Worm (Caenorhabditis elegans): ENCODE results near the gene ZK354.3.
"Not testable (repeated sequence)": the region's sequence is repeated elsewhere in the genome, so short reads cannot be mapped to it uniquely, and the experiment has no call there.

The ZK354.3 gene

DNA sequence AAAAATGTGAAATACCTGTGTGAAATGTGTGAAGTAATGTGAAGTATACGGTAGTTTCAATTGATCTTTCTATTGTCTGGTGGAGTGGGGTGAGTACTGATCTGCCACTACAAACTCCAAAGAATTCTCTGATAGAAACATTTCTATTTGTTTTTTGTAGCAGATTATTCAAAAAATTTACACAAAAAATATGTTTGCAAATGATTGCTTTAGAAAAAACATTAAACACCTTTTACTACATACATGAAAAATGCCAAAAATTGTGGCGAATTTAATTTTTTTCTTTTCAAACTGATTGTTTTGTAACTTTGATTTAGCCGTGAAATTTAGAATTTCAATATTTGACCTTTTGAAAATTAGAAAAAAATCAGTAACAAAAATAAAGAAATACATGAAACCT, at the start of gene ZK354.3:
Gene ZK354.3 (plus strand): TSS at position 301 of the 400 bp plus-strand sequence.
- no peak for TF ChIP-seq F13H6.1 (tag; optimal IDR thresholded peaks at IDR 0.05)
- TF ChIP-seq zag-1 (tag; optimal IDR thresholded peaks at IDR 0.05) = no peak
- no peak for TF ChIP-seq C34F6.9 (tag; optimal IDR thresholded peaks at IDR 0.05)
- TF ChIP-seq mbf-1 (tag; optimal IDR thresholded peaks at IDR 0.05) = no peak
- TF ChIP-seq nhr-237 (tag; optimal IDR thresholded peaks at IDR 0.05) = no peak
- TF ChIP-seq nhr-77 (tag; optimal IDR thresholded peaks at IDR 0.05) = no peak
- TF ChIP-seq nhr-6 (tag; optimal IDR thresholded peaks at IDR 0.05) = no peak
- TF ChIP-seq mdl-1 (tag; optimal IDR thresholded peaks at IDR 0.05) = no peak

DNA sequence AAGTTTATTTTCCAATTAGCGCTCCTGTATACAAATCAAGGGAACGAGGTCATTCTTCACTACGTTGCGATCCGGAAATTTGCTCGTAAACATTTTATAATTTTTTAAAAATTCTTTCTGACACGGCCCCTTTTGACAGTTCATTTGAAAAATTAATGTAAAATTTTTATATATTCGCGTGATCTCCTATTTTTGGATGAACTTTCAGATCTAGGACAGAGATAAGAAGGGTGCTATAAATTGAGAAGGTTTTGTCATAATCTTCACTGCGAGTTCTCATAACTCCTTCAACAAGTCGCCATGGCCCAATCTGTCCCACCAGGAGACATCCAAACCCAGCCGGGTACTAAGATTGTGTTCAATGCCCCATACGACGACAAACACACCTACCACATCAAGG, 49.6 kb upstream of the ZK354.3 start, which contains the start of gene msp-19:
Gene msp-19 (plus strand): TSS at position 301 of the 400 bp plus-strand sequence.
- not testable (repeated sequence) for TF ChIP-seq gmeb-1 (tag; optimal IDR thresholded peaks at IDR 0.05); sem-4 (tag; optimal IDR thresholded peaks at IDR 0.05); blmp-1 (tag; optimal IDR thresholded peaks at IDR 0.05; ENCODE audit: insufficient read depth)

DNA sequence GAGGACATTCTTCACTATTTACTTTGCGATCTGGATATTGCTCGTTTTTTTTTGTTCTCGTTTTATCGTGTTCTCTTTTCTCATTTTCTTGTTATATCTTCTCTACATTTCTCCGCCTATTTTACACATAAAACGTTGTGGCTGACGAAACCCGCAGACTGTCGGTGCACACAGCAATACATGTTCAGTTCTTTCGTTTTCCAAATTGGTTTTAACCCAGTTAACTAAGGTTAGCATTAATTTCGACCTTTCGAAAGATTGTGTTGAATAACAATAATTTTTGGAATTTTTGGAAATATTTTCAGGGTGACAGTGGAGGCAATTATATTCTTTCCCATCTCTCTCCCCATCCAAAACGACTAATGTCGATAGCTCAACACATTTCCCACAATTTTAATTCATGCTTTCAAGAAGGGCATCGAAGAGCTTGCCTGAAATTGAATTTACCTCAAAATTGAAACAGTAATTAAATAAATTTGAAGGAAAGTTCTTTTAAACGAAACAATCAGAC, 45.1 kb upstream of the ZK354.3 start:
- peak; percentile 61 for TF ChIP-seq ama-1 (optimal IDR thresholded peaks at IDR 0.05)
- peak; percentile 68 for TF ChIP-seq snpc-4 (tag; optimal IDR thresholded peaks at IDR 0.05)

DNA sequence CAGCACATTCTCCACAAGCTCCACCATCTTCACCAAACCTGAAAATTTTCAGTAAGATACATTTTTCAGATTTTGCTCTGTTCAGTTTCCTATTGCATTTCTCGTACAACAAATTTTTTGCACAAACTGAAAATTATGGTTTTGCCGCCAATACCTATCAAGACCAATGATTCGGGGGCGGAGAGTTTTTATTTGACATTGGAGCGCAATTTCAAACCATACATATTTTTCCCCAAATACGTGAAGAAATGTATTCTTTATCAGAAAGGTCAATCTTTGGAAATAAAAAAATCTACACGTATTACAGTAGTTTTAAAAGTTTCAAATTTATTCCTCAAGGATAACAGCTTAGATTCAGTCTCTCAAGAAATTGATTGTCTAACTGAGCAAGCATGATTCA, 43.4 kb upstream of the ZK354.3 start, which contains the start of gene F36H12.5:
Gene F36H12.5 (plus strand): TSS at position 301 of the 400 bp plus-strand sequence.
- TF ChIP-seq nhr-23 (tag; optimal IDR thresholded peaks at IDR 0.05) (no peak), mbf-1 (tag; optimal IDR thresholded peaks at IDR 0.05) (no peak), unc-62 (GFP tag; optimal IDR thresholded peaks at IDR 0.05) (no peak), ama-1 (optimal IDR thresholded peaks at IDR 0.05) (no peak), sma-3 (GFP tag; optimal IDR thresholded peaks at IDR 0.05) (no peak), nhr-10 (tag; optimal IDR thresholded peaks at IDR 0.05) (no peak), elt-1 (tag; optimal IDR thresholded peaks at IDR 0.05) (no peak), ztf-4 (tag; optimal IDR thresholded peaks at IDR 0.05) (no peak), ceh-82 (tag; optimal IDR thresholded peaks at IDR 0.05) (no peak), elt-3 (tag; optimal IDR thresholded peaks at IDR 0.05) (no peak), egl-27 (tag; optimal IDR thresholded peaks at IDR 0.05) (no peak), sma-9 (GFP tag; optimal IDR thresholded peaks at IDR 0.05) (no peak), sma-9 (tag; optimal IDR thresholded peaks at IDR 0.05) (no peak), nhr-6 (tag; optimal IDR thresholded peaks at IDR 0.05) (no peak)

DNA sequence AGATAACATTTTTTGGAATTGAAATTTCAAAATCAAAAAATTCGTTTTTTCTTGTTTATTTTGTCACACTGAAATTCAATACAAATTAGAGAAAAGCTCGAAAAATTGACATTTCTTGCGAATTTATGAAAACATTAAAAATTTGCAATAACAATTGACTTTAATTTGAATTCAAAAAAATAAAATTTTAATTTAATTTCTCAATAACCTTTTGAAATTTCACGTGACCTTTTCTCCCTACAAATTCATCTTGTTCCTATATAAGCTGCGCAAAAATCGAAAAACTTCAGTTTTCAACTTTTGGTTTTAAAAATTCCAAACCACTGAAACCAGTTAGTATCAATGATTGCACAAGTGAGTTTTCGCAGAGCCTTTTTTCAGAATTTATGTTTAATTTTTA, 41.0 kb upstream of the ZK354.3 start, which contains the start of gene F36H12.4:
Gene F36H12.4 (plus strand): TSS at position 301 of the 400 bp plus-strand sequence.
- no peak for TF ChIP-seq nhr-21 (tag; optimal IDR thresholded peaks at IDR 0.05)
- TF ChIP-seq nhr-23 (tag; optimal IDR thresholded peaks at IDR 0.05) = no peak
- no peak for TF ChIP-seq mab-5 (tag; optimal IDR thresholded peaks at IDR 0.05)
- no peak for TF ChIP-seq ceh-82 (tag; optimal IDR thresholded peaks at IDR 0.05)
- no peak for TF ChIP-seq nhr-12 (tag; optimal IDR thresholded peaks at IDR 0.05)
- TF ChIP-seq nhr-25 (tag; optimal IDR thresholded peaks at IDR 0.05) = no peak

DNA sequence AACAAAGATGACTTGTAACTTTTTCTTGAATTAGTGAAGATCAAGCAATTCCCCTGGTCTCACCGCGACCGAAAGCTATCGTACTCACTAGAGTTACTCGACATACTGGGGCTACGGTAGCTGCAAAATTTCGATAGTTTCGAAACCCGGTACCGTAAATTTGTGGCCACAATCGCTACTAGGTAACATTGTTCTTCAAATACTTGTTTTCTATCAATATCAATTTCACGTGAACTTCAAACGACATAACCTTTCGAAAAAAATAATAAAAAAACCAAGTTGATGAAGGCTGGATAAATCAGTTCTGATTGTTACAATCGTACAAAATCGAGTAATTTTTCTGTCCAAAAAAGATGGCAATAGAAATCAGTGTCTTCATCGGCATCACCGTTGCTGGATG, 37.3 kb upstream of the ZK354.3 start, which contains the start of gene F36H12.3:
Gene F36H12.3 (plus strand): TSS at position 301 of the 400 bp plus-strand sequence.
- TF ChIP-seq C34F6.9 (tag; optimal IDR thresholded peaks at IDR 0.05) = no peak
- TF ChIP-seq mbf-1 (tag; optimal IDR thresholded peaks at IDR 0.05) = no peak
- no peak for TF ChIP-seq sma-3 (GFP tag; optimal IDR thresholded peaks at IDR 0.05)
- no peak for TF ChIP-seq lin-13 (GFP tag; optimal IDR thresholded peaks at IDR 0.05)
- no peak for TF ChIP-seq unc-55 (GFP tag; optimal IDR thresholded peaks at IDR 0.05)
- TF ChIP-seq ZK546.5 (tag; optimal IDR thresholded peaks at IDR 0.05) = no peak
- no peak for TF ChIP-seq aly-2 (tag; optimal IDR thresholded peaks at IDR 0.05)
- TF ChIP-seq nhr-21 (tag; optimal IDR thresholded peaks at IDR 0.05) = no peak
- no peak for TF ChIP-seq elt-3 (tag; optimal IDR thresholded peaks at IDR 0.05)
- no peak for TF ChIP-seq nhr-12 (tag; optimal IDR thresholded peaks at IDR 0.05)
- TF ChIP-seq Y55F3AM.14 (GFP tag; optimal IDR thresholded peaks at IDR 0.05) = no peak
- TF ChIP-seq unc-62 (GFP tag; optimal IDR thresholded peaks at IDR 0.05) = no peak
- TF ChIP-seq fos-1 (tag; optimal IDR thresholded peaks at IDR 0.05) = no peak
- TF ChIP-seq skn-1 (tag; optimal IDR thresholded peaks at IDR 0.05) = no peak
- TF ChIP-seq ama-1 (optimal IDR thresholded peaks at IDR 0.05) = no peak
- TF ChIP-seq lin-39 (tag; optimal IDR thresholded peaks at IDR 0.05) = no peak
- no peak for TF ChIP-seq R02D3.7 (tag; optimal IDR thresholded peaks at IDR 0.05)
- no peak for TF ChIP-seq dmd-4 (tag; optimal IDR thresholded peaks at IDR 0.05)
- no peak for TF ChIP-seq nhr-77 (tag; optimal IDR thresholded peaks at IDR 0.05)
- TF ChIP-seq nhr-10 (tag; optimal IDR thresholded peaks at IDR 0.05) = no peak
